Fruit fly (Drosophila melanogaster) whole organism, embryonic: ENCODE results near the gene Hph.

Experiments
- ATbp ChIP-seq: fragments of 200-800 bp; sonication (Bioruptor generic); optimal IDR thresholded peaks from 2 replicates; lab custom pipeline; 2017; ENCODE audit warnings: missing biosample characterization, mild to moderate bottlenecking, missing genetic modification characterization, missing genetic modification reagents
- BtbVII ChIP-seq: fragments of 200-800 bp; sonication (Bioruptor generic); optimal IDR thresholded peaks from 3 replicates; lab custom pipeline; 2017; ENCODE audit warnings: missing biosample characterization, mild to moderate bottlenecking, missing genetic modification characterization
- CG10321 ChIP-seq: fragments of 200-800 bp; sonication (Bioruptor generic); IDR thresholded peaks from 2 replicates; pipeline ENCODE4 v1.3.6; 2022; ENCODE audit warnings: missing biosample characterization, missing genetic modification characterization
- CG11247 ChIP-seq: fragments of 200-800 bp; sonication (Bioruptor generic); IDR thresholded peaks from 2 replicates; pipeline ENCODE4 v1.3.6; 2022; ENCODE audit warnings: missing biosample characterization, missing genetic modification characterization
- CG12219 ChIP-seq: fragments of 200-800 bp; sonication (Bioruptor generic); optimal IDR thresholded peaks from 3 replicates; lab custom pipeline; 2018; ENCODE audit warnings: missing biosample characterization, mild to moderate bottlenecking, missing genetic modification characterization
- CG13296 ChIP-seq: fragments of 200-800 bp; sonication (Bioruptor generic); optimal IDR thresholded peaks from 3 replicates; lab custom pipeline; 2018; ENCODE audit warnings: missing biosample characterization, mild to moderate bottlenecking, missing genetic modification characterization
- CG13894 ChIP-seq: fragments of 200-800 bp; sonication (Bioruptor generic); optimal IDR thresholded peaks from 3 replicates; lab custom pipeline; 2018; ENCODE audit warnings: missing biosample characterization, mild to moderate bottlenecking, missing genetic modification characterization, moderate library complexity
- CG15696 ChIP-seq: fragments of 200-800 bp; sonication (Bioruptor generic); optimal IDR thresholded peaks from 2 replicates; lab custom pipeline; 2019; ENCODE audit warnings: missing biosample characterization, mild to moderate bottlenecking, missing genetic modification characterization, moderate library complexity
- CG2678 ChIP-seq: fragments of 200-800 bp; sonication (Bioruptor generic); optimal IDR thresholded peaks from 3 replicates; lab custom pipeline; 2019; ENCODE audit warnings: missing biosample characterization, mild to moderate bottlenecking, missing genetic modification characterization, moderate library complexity
- CG3163 ChIP-seq: fragments of 200-800 bp; sonication (Bioruptor generic); optimal IDR thresholded peaks from 3 replicates; lab custom pipeline; 2016; ENCODE audit warnings: missing biosample characterization, missing genetic modification characterization
- CG34376 ChIP-seq: fragments of 200-800 bp; sonication (Bioruptor generic); optimal IDR thresholded peaks from 2 replicates; lab custom pipeline; 2018; ENCODE audit warnings: missing biosample characterization, mild to moderate bottlenecking, missing genetic modification characterization
- CG34422 ChIP-seq: fragments of 200-800 bp; sonication (Bioruptor generic); IDR thresholded peaks from 3 replicates; pipeline ENCODE4 v1.3.6; 2022; ENCODE audit warnings: missing biosample characterization, missing genetic modification characterization
- CG6654 ChIP-seq: fragments of 200-800 bp; sonication (Bioruptor generic); optimal IDR thresholded peaks from 2 replicates; lab custom pipeline; 2017; ENCODE audit warnings: missing biosample characterization, mild to moderate bottlenecking, missing genetic modification characterization
- CG6813 ChIP-seq: fragments of 200-800 bp; sonication (Bioruptor generic); optimal IDR thresholded peaks from 2 replicates; lab custom pipeline; 2017; ENCODE audit warnings: missing biosample characterization, missing genetic modification characterization, mild to moderate bottlenecking, moderate library complexity, missing genetic modification reagents
- CG7271 ChIP-seq: fragments of 200-800 bp; sonication (Bioruptor generic); optimal IDR thresholded peaks from 2 replicates; lab custom pipeline; 2018; ENCODE audit warnings: missing biosample characterization, mild to moderate bottlenecking, missing genetic modification characterization, moderate library complexity
- CG8281 ChIP-seq: fragments of 200-800 bp; sonication (Bioruptor generic); optimal IDR thresholded peaks from 2 replicates; lab custom pipeline; 2018; ENCODE audit warnings: missing biosample characterization, mild to moderate bottlenecking, missing genetic modification characterization, moderate library complexity
- CG8290 ChIP-seq, 3 experiments: fragments of 200-800 bp; sonication (Bioruptor generic); optimal IDR thresholded peaks; 2 replicates each; lab custom pipeline; 2016 to 2019; ENCODE audit warnings: missing biosample characterization in 3 of 3, missing genetic modification characterization in 3 of 3, mild to moderate bottlenecking in 2 of 3, moderate library complexity in 1 of 3
- Deaf1 ChIP-seq: fragments of 200-800 bp; optimal IDR thresholded peaks from 3 replicates; lab custom pipeline; 2019; ENCODE audit warnings: missing biosample characterization, mild to moderate bottlenecking, missing genetic modification characterization, moderate library complexity
- Dp ChIP-seq: fragments of 200-800 bp; sonication (Bioruptor generic); optimal IDR thresholded peaks from 2 replicates; lab custom pipeline; 2018; ENCODE audit warnings: missing biosample characterization, mild to moderate bottlenecking, missing genetic modification characterization, moderate library complexity
- Drgx ChIP-seq: fragments of 200-800 bp; sonication (Bioruptor generic); IDR thresholded peaks from 2 replicates; pipeline ENCODE4 v1.3.6; 2022; ENCODE audit warnings: missing biosample characterization, missing genetic modification characterization
- Hey ChIP-seq: fragments of 200-800 bp; sonication (Bioruptor generic); optimal IDR thresholded peaks from 3 replicates; lab custom pipeline; 2018; ENCODE audit warnings: missing biosample characterization, mild to moderate bottlenecking, missing genetic modification characterization
- Med ChIP-seq: fragments of 200-800 bp; sonication (Bioruptor generic); peaks from one replicate; lab custom pipeline; 2016; ENCODE audit warnings: missing biosample characterization, missing genetic modification characterization, mild to moderate bottlenecking, inconsistent platforms, moderate library complexity
- Meics ChIP-seq: fragments of 200-800 bp; sonication (Bioruptor generic); optimal IDR thresholded peaks from 2 replicates; lab custom pipeline; 2017; ENCODE audit warnings: missing biosample characterization, mild to moderate bottlenecking, missing genetic modification characterization
- Mes4 ChIP-seq: fragments of 200-800 bp; sonication (Bioruptor generic); optimal IDR thresholded peaks from 2 replicates; lab custom pipeline; 2016; ENCODE audit warnings: missing biosample characterization, missing genetic modification characterization
- PHDP ChIP-seq: fragments of 200-800 bp; sonication (Bioruptor generic); optimal IDR thresholded peaks from 3 replicates; lab custom pipeline; 2018; ENCODE audit warnings: missing biosample characterization, mild to moderate bottlenecking, missing genetic modification characterization, moderate library complexity
- Ptx1 ChIP-seq: fragments of 200-800 bp; sonication (Bioruptor generic); IDR thresholded peaks from 2 replicates; pipeline ENCODE4 v1.3.6; 2022; ENCODE audit warnings: missing biosample characterization, missing genetic modification characterization
- Sox102F ChIP-seq: fragments of 200-800 bp; sonication (Bioruptor generic); optimal IDR thresholded peaks from 2 replicates; lab custom pipeline; 2018; ENCODE audit warnings: missing biosample characterization, mild to moderate bottlenecking, missing genetic modification characterization, moderate library complexity
- Xrp1 ChIP-seq: fragments of 200-800 bp; sonication (Bioruptor generic); IDR thresholded peaks from 2 replicates; pipeline ENCODE4 v1.3.6; 2022; ENCODE audit warnings: missing biosample characterization, missing genetic modification characterization
- ac ChIP-seq: fragments of 200-800 bp; sonication (Bioruptor generic); optimal IDR thresholded peaks from 3 replicates; lab custom pipeline; 2017; ENCODE audit warnings: missing biosample characterization, mild to moderate bottlenecking, missing genetic modification characterization
- ap ChIP-seq: fragments of 200-800 bp; sonication (Bioruptor generic); IDR thresholded peaks from 2 replicates; pipeline ENCODE4 v1.3.6; 2022; ENCODE audit warnings: missing biosample characterization, missing genetic modification characterization
- br ChIP-seq: fragments of >200 bp; optimal IDR thresholded peaks from 2 replicates; lab custom pipeline; 2017
- chinmo ChIP-seq: fragments of 200-800 bp; sonication (Bioruptor generic); IDR thresholded peaks from 4 replicates; pipeline ENCODE4 v1.3.6; 2022; ENCODE audit warnings: missing biosample characterization, missing genetic modification characterization; ENCODE audit not compliant: partially characterized antibody
- crp ChIP-seq, 2 experiments: fragments of 200-800 bp; sonication (Bioruptor generic); optimal IDR thresholded peaks; 2 replicates in 1 of 2; 3 replicates in 1 of 2; lab custom pipeline; 2017; ENCODE audit warnings: missing biosample characterization in 2 of 2, missing genetic modification characterization in 2 of 2, mild to moderate bottlenecking in 1 of 2, moderate library complexity in 1 of 2
- exex ChIP-seq: fragments of 200-800 bp; sonication (Bioruptor generic); optimal IDR thresholded peaks from 4 replicates; lab custom pipeline; 2018; ENCODE audit warnings: missing biosample characterization, mild to moderate bottlenecking, missing genetic modification characterization, moderate library complexity
- grn ChIP-seq: fragments of 200-800 bp; sonication (Bioruptor generic); optimal IDR thresholded peaks from 3 replicates; lab custom pipeline; 2017; ENCODE audit warnings: missing biosample characterization, missing genetic modification characterization
- h ChIP-seq: fragments of >200 bp; optimal IDR thresholded peaks from 2 replicates; lab custom pipeline; 2017
- jumu ChIP-seq: fragments of 200-800 bp; sonication (Bioruptor generic); optimal IDR thresholded peaks from 3 replicates; lab custom pipeline; 2016; ENCODE audit warnings: missing biosample characterization, missing genetic modification characterization
- nom ChIP-seq: fragments of 200-800 bp; sonication (Bioruptor generic); optimal IDR thresholded peaks from 2 replicates; lab custom pipeline; 2017; ENCODE audit warnings: missing biosample characterization, missing genetic modification characterization, mild to moderate bottlenecking, moderate library complexity, missing genetic modification reagents
- sd ChIP-seq: fragments of 200-800 bp; sonication (Bioruptor generic); optimal IDR thresholded peaks from 3 replicates; lab custom pipeline; 2018; ENCODE audit warnings: missing biosample characterization, mild to moderate bottlenecking, missing genetic modification characterization, moderate library complexity
- sens ChIP-seq: fragments of 200-800 bp; sonication (Bioruptor generic); peaks from one replicate; lab custom pipeline; 2016; ENCODE audit warnings: missing biosample characterization, missing genetic modification characterization
- shn ChIP-seq: fragments of 200-800 bp; sonication (Bioruptor generic); optimal IDR thresholded peaks from 3 replicates; lab custom pipeline; 2016; ENCODE audit warnings: missing biosample characterization, missing genetic modification characterization
- sisA ChIP-seq: fragments of 200-800 bp; sonication (Bioruptor generic); IDR thresholded peaks from 2 replicates; pipeline ENCODE4 v1.3.6; 2022; ENCODE audit warnings: missing biosample characterization, missing genetic modification characterization
- sug ChIP-seq: fragments of 200-800 bp; optimal IDR thresholded peaks from 2 replicates; lab custom pipeline; 2019; ENCODE audit warnings: missing biosample characterization, mild to moderate bottlenecking, missing genetic modification characterization, moderate library complexity
- tgo ChIP-seq: fragments of 200-800 bp; sonication (Bioruptor generic); IDR thresholded peaks from 3 replicates; pipeline ENCODE4 v1.3.6; 2022; ENCODE audit warnings: missing biosample characterization, missing genetic modification characterization
- vfl ChIP-seq: fragments of 200-800 bp; sonication (Bioruptor generic); optimal IDR thresholded peaks from 2 replicates; lab custom pipeline; 2016; ENCODE audit warnings: missing biosample characterization, missing genetic modification characterization
- z ChIP-seq: fragments of 200-800 bp; sonication (Bioruptor generic); IDR thresholded peaks from 3 replicates; pipeline ENCODE4 v1.3.6; 2022; ENCODE audit warnings: missing biosample characterization, missing genetic modification characterization
- zf30C ChIP-seq: fragments of 200-800 bp; sonication (Bioruptor generic); optimal IDR thresholded peaks from 3 replicates; lab custom pipeline; 2018; ENCODE audit warnings: missing biosample characterization, mild to moderate bottlenecking, missing genetic modification characterization

Gene Hph

dm6 chr3R:5308137-5308797, 51.4 kb downstream of the Hph start:
- TF ChIP-seq Hey (no peak), nom (GFP tag; lab: Kevin White, UChicago) (peak; percentile 75), Med (GFP tag; lab: Kevin White, UChicago) (peak; percentile 70), chinmo (GFP tag; lab: Robert Waterston, UW) (0 out of 4 replicates have a peak, but pooled peaks have one; percentile 12), sens (GFP tag; lab: Kevin White, UChicago) (peak; percentile 19)
- TF ChIP-seq, all 482 proteins: peak for 4

- TF ChIP-seq CG8290 (GFP tag; optimal IDR thresholded peaks at IDR 0.05; lab: Kevin White, UChicago): no peak
- TF ChIP-seq CG8290 (tag; optimal IDR thresholded peaks at IDR 0.05; lab: Kevin White, UChicago): peak in 1 of 2 experiments; percentile 9
- no peak for TF ChIP-seq ap (GFP tag; lab: Robert Waterston, UW)
- TF ChIP-seq crp (GFP tag; optimal IDR thresholded peaks at IDR 0.05; lab: Kevin White, UChicago): no peak
- TF ChIP-seq vfl (GFP tag; lab: Kevin White, UChicago): no peak
- no peak for TF ChIP-seq jumu (GFP tag; lab: Kevin White, UChicago)
- TF ChIP-seq h (lab: Kevin White, UChicago): no peak
- no peak for TF ChIP-seq CG11247 (GFP tag; lab: Robert Waterston, UW)
- TF ChIP-seq CG6654: no peak
- TF ChIP-seq CG13296 (GFP tag; lab: Kevin White, UChicago): peak; percentile 2
- no peak for TF ChIP-seq CG8281 (tag; lab: Kevin White, UChicago)
- no peak for TF ChIP-seq Xrp1 (GFP tag; lab: Robert Waterston, UW)
- peak; percentile 25 for TF ChIP-seq PHDP (tag; lab: Kevin White, UChicago)
- no peak for TF ChIP-seq ac (GFP tag; lab: Kevin White, UChicago)
- no peak for TF ChIP-seq Sox102F (GFP tag; lab: Kevin White, UChicago)
- TF ChIP-seq chinmo (GFP tag; lab: Robert Waterston, UW): no peak
- TF ChIP-seq shn (GFP tag; lab: Kevin White, UChicago): no peak
- peak; percentile 12 for TF ChIP-seq sd
- no peak for TF ChIP-seq ATbp (GFP tag; lab: Kevin White, UChicago)
- no peak for TF ChIP-seq CG12219 (GFP tag; lab: Kevin White, UChicago)
- TF ChIP-seq grn: no peak
- TF ChIP-seq sug (tag; lab: Kevin White, UChicago): peak; percentile 88
- TF ChIP-seq Dp (GFP tag; lab: Kevin White, UChicago): no peak
- TF ChIP-seq Drgx (GFP tag; lab: Robert Waterston, UW): no peak
- TF ChIP-seq Med (GFP tag; lab: Kevin White, UChicago): peak; percentile 28
- TF ChIP-seq CG2678 (tag; lab: Kevin White, UChicago): peak; percentile 36
- no peak for TF ChIP-seq Mes4 (GFP tag; lab: Kevin White, UChicago)
- peak; percentile 74 for TF ChIP-seq CG34376 (GFP tag; lab: Kevin White, UChicago)
- TF ChIP-seq Ptx1: no peak
- no peak for TF ChIP-seq sisA
- TF ChIP-seq tgo: no peak
- TF ChIP-seq CG34422 (GFP tag; lab: Robert Waterston, UW): no peak
- TF ChIP-seq CG3163 (GFP tag; lab: Kevin White, UChicago): no peak
- no peak for TF ChIP-seq z (GFP tag; lab: Robert Waterston, UW)
- TF ChIP-seq CG7271 (tag; lab: Kevin White, UChicago): no peak
- no peak for TF ChIP-seq zf30C (GFP tag; lab: Kevin White, UChicago)
- peak; percentile 83 for TF ChIP-seq exex (tag; lab: Kevin White, UChicago)
- peak; percentile 19 for TF ChIP-seq CG13894
- peak; percentile 22 for TF ChIP-seq BtbVII (GFP tag; lab: Kevin White, UChicago)
- TF ChIP-seq CG6813: peak; percentile 28
- TF ChIP-seq Meics: no peak
- TF ChIP-seq nom (GFP tag; lab: Kevin White, UChicago): no peak
- TF ChIP-seq CG15696 (tag; lab: Kevin White, UChicago): no peak
- peak; percentile 12 for TF ChIP-seq sens (GFP tag; lab: Kevin White, UChicago)
- TF ChIP-seq Deaf1: peak; percentile 25
- no peak for TF ChIP-seq br
- no peak for TF ChIP-seq CG10321 (GFP tag; lab: Robert Waterston, UW)
These were observed 52.5 kb downstream of the Hph start for dm6 chr3R:5309234-5309798.
